Fruit fly (Drosophila melanogaster): ENCODE results near the gene CG3609.

CG3609 gene

DNA sequence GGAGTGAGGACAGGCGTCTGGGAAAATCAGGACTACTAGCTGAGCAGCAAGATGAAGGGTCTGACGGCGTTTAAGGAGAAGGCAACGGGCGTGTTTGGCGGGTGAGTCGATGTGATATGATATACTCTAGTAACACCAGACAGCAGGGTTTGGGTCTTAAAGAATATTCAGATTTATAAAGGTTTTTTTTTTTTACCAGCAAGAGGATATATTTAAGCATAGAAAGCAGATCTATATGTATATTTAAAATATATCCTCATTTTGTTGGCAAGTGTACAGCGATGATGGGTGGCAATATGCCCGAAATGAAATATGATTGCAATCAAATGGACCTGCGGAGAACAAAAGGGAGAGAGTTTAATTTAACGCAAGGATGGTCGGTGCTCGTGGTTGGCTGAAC lies 27.8 kb upstream of the CG3609 start (continued):
- TF ChIP-seq HmgZ (tag; optimal IDR thresholded peaks at IDR 0.05) (no peak), Ssrp (tag; optimal IDR thresholded peaks at IDR 0.05) (peak; percentile 14)

DNA sequence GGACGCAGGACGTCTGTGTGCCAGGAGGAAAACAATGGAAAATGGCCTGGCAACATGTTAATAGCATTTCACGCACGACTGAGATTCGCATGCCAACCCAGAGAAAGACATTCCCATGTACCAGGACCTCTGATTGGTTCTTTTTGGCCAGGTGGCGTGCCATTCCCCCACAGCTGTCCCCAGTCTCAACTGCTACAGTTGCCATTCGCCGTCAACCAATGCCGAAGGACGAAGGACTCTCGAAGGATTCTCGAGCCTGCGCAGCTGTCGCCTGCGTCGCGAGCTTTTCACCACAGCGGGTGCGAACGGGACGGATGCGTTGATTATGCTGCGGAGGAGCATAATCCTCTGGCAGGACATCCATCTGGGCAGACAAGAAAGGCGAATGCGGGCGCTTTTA lies 25.5 kb upstream of the CG3609 start, which contains the start of gene VGlut:
Gene VGlut (plus strand): TSS at position 399 of the 400 bp plus-strand sequence.
- TF ChIP-seq CG10274 (GFP tag; optimal IDR thresholded peaks at IDR 0.05) (no peak), Six4 (GFP tag; optimal IDR thresholded peaks at IDR 0.05) (no peak), CG6791 (GFP tag; IDR thresholded peaks at IDR 0.05; ENCODE audit: partially characterized antibody) (no peak), CG7963 (GFP tag; IDR thresholded peaks at IDR 0.05; ENCODE audit: partially characterized antibody) (no peak), ase (GFP tag; IDR thresholded peaks at IDR 0.05) (no peak), CG14710 (tag; optimal IDR thresholded peaks at IDR 0.05) (no peak), sqz (GFP tag; optimal IDR thresholded peaks at IDR 0.05) (no peak), Deaf1 (tag; optimal IDR thresholded peaks at IDR 0.05) (peak; percentile 64), CG10267 (tag; optimal IDR thresholded peaks at IDR 0.05) (no peak), Nf-YB (GFP tag; optimal IDR thresholded peaks at IDR 0.05) (peak; percentile 91), mirr (GFP tag; optimal IDR thresholded peaks at IDR 0.05) (no peak), CHES-1-like (GFP tag; optimal IDR thresholded peaks at IDR 0.05) (no peak), CG5953 (GFP tag; IDR thresholded peaks at IDR 0.05) (no peak), hb (GFP tag; IDR thresholded peaks at IDR 0.05; ENCODE audit: partially characterized antibody) (0 out of 3 replicates have a peak, but pooled peaks have one; percentile 39), CG1832 (GFP tag; optimal IDR thresholded peaks at IDR 0.05) (peak; percentile 1), oc (tag; optimal IDR thresholded peaks at IDR 0.05) (no peak), insv (GFP tag; optimal IDR thresholded peaks at IDR 0.05) (no peak), Trl (optimal IDR thresholded peaks at IDR 0.05) (no peak), Trl (GFP tag; optimal IDR thresholded peaks at IDR 0.05) (no peak), unpg (GFP tag; optimal IDR thresholded peaks at IDR 0.05) (no peak), CG30020 (tag; optimal IDR thresholded peaks at IDR 0.05) (no peak), pfk (GFP tag; optimal IDR thresholded peaks at IDR 0.05) (no peak), croc (GFP tag; conservative IDR thresholded peaks at IDR 0.05) (no peak), Eip74EF (GFP tag; optimal IDR thresholded peaks at IDR 0.05) (no peak), E2f1 (GFP tag; IDR thresholded peaks at IDR 0.05) (no peak), CG18764 (GFP tag; optimal IDR thresholded peaks at IDR 0.05) (no peak), CG10147 (GFP tag; optimal IDR thresholded peaks at IDR 0.05) (no peak), ewg (GFP tag; optimal IDR thresholded peaks at IDR 0.05) (peak; percentile 84), nerfin-1 (tag; optimal IDR thresholded peaks at IDR 0.05) (no peak), bbx (GFP tag; IDR thresholded peaks at IDR 0.05; ENCODE audit: partially characterized antibody) (no peak), CG10543 (GFP tag; optimal IDR thresholded peaks at IDR 0.05) (no peak), CG18619 (GFP tag; optimal IDR thresholded peaks at IDR 0.05) (no peak), br (optimal IDR thresholded peaks at IDR 0.05) (no peak), Sry-δ (GFP tag; optimal IDR thresholded peaks at IDR 0.05) (no peak), NfI (GFP tag; optimal IDR thresholded peaks at IDR 0.05) (no peak), CG1233 (GFP tag; optimal IDR thresholded peaks at IDR 0.05) (no peak), pb (GFP tag; optimal IDR thresholded peaks at IDR 0.05) (no peak), Nf-YC (tag; optimal IDR thresholded peaks at IDR 0.05) (peak; percentile 96)
